In genomic region chrV:13468190-13468765, ce11 we compare ENCODE assay signal across 5 worm cellular contexts.
TF ChIP-seq lines count a peak whose summit lies in the region.

F25H9.6 (minus strand) TSS chrV:13468361.
F25H9.7 (plus strand) TSS chrV:13468376.

TF ChIP-seq in whole organism, L1 larva, 84 proteins besides CTCF, POLR2A, EP300 and RAD21 (continues in another document):
- no peak for TF ChIP-seq nhr-84 (tag; optimal IDR thresholded peaks at IDR 0.05; lab: Kevin White, UChicago)
- peak; percentile 52 for TF ChIP-seq lin-39 (tag; optimal IDR thresholded peaks at IDR 0.05; lab: Kevin White, UChicago)
- peak; percentile 72 for TF ChIP-seq fos-1 (tag; optimal IDR thresholded peaks at IDR 0.05; lab: Kevin White, UChicago)
- peak; percentile 97 for TF ChIP-seq tbx-2 (tag; optimal IDR thresholded peaks at IDR 0.05; lab: Kevin White, UChicago)
- no peak for TF ChIP-seq aha-1 (tag; optimal IDR thresholded peaks at IDR 0.05; lab: Kevin White, UChicago)
- peak; percentile 63 to 84 for TF ChIP-seq lin-35 (GFP tag; optimal IDR thresholded peaks at IDR 0.05; lab: Kevin White, UChicago)
- TF ChIP-seq mdl-1 (tag; optimal IDR thresholded peaks at IDR 0.05; lab: Kevin White, UChicago) = peak; percentile 37 to 96
- peak; percentile 66 for TF ChIP-seq lin-15B (tag; optimal IDR thresholded peaks at IDR 0.05; lab: Kevin White, UChicago)
- TF ChIP-seq fkh-10 (GFP tag; optimal IDR thresholded peaks at IDR 0.05; lab: Kevin White, UChicago) = no peak
- peak; percentile 60 for TF ChIP-seq blmp-1 (tag; optimal IDR thresholded peaks at IDR 0.05; lab: Kevin White, UChicago)
- peak; percentile 52 for TF ChIP-seq mef-2 (tag; optimal IDR thresholded peaks at IDR 0.05; lab: Kevin White, UChicago)
- TF ChIP-seq grh-1 (GFP tag; IDR thresholded peaks at IDR 0.05; lab: Robert Waterston, UW) = peak; percentile 85
- peak; percentile 76 for TF ChIP-seq hlh-17 (GFP tag; optimal IDR thresholded peaks at IDR 0.05; lab: Kevin White, UChicago; ENCODE audit: borderline replicate concordance)
- TF ChIP-seq nhr-237 (tag; optimal IDR thresholded peaks at IDR 0.05; lab: Kevin White, UChicago) = no peak
- TF ChIP-seq unc-30 (tag; optimal IDR thresholded peaks at IDR 0.05; lab: Kevin White, UChicago) = no peak
- TF ChIP-seq ceh-88 (GFP tag; IDR thresholded peaks at IDR 0.05; lab: Robert Waterston, UW) = peak; percentile 74
- TF ChIP-seq Y116A8C.19 (tag; optimal IDR thresholded peaks at IDR 0.05; lab: Kevin White, UChicago; ENCODE audit: borderline replicate concordance) = peak; percentile 98
- TF ChIP-seq unc-98 (GFP tag; IDR thresholded peaks at IDR 0.05; lab: Robert Waterston, UW) = peak; percentile 91

TF ChIP-seq in whole organism, L3 larva, 47 proteins besides CTCF, POLR2A, EP300 and RAD21 (continues in another document):
- TF ChIP-seq unc-62 (GFP tag; optimal IDR thresholded peaks at IDR 0.05; lab: Kevin White, UChicago) (no peak), lin-39 (tag; optimal IDR thresholded peaks at IDR 0.05; lab: Kevin White, UChicago) (peak; percentile 49), lin-15B (tag; optimal IDR thresholded peaks at IDR 0.05; lab: Kevin White, UChicago) (peak; percentile 76), ceh-9 (tag; optimal IDR thresholded peaks at IDR 0.05; lab: Kevin White, UChicago) (no peak), ceh-82 (tag; optimal IDR thresholded peaks at IDR 0.05; lab: Kevin White, UChicago) (no peak), zag-1 (tag; optimal IDR thresholded peaks at IDR 0.05; lab: Kevin White, UChicago) (no peak), snpc-4 (tag; optimal IDR thresholded peaks at IDR 0.05; lab: Kevin White, UChicago) (peak; percentile 72), nhr-11 (tag; optimal IDR thresholded peaks at IDR 0.05; lab: Kevin White, UChicago) (no peak), aly-2 (tag; optimal IDR thresholded peaks at IDR 0.05; lab: Kevin White, UChicago) (no peak), fkh-2 (tag; optimal IDR thresholded peaks at IDR 0.05; lab: Kevin White, UChicago) (no peak), lsy-12 (tag; optimal IDR thresholded peaks at IDR 0.05; lab: Kevin White, UChicago) (peak; percentile 87), pha-4 (tag; optimal IDR thresholded peaks at IDR 0.05; lab: Kevin White, UChicago) (no peak), egl-5 (tag; optimal IDR thresholded peaks at IDR 0.05; lab: Kevin White, UChicago) (no peak), nfya-1 (tag; optimal IDR thresholded peaks at IDR 0.05; lab: Kevin White, UChicago; ENCODE audit: insufficient read depth) (peak; percentile 77), hmg-11 (tag; optimal IDR thresholded peaks at IDR 0.05; lab: Kevin White, UChicago) (peak; percentile 83), ceh-16 (tag; optimal IDR thresholded peaks at IDR 0.05; lab: Kevin White, UChicago) (no peak), sea-2 (GFP tag; optimal IDR thresholded peaks at IDR 0.05; lab: Kevin White, UChicago) (no peak), R02D3.7 (tag; optimal IDR thresholded peaks at IDR 0.05; lab: Kevin White, UChicago) (peak; percentile 52), nhr-67 (tag; optimal IDR thresholded peaks at IDR 0.05; lab: Kevin White, UChicago) (no peak), nhr-12 (tag; optimal IDR thresholded peaks at IDR 0.05; lab: Kevin White, UChicago) (no peak)

TF ChIP-seq in whole organism, early embryonic, 17 proteins besides CTCF, POLR2A, EP300 and RAD21:
- TF ChIP-seq pes-1 (GFP tag; IDR thresholded peaks at IDR 0.05; lab: Robert Waterston, UW) = peak; percentile 72
- peak; percentile 37 for TF ChIP-seq ets-7 (tag; optimal IDR thresholded peaks at IDR 0.05; lab: Kevin White, UChicago)
- peak; percentile 58 for TF ChIP-seq flt-1 (GFP tag; IDR thresholded peaks at IDR 0.05; lab: Robert Waterston, UW)
- 0 out of 2 replicates have a peak, but pooled peaks have one; percentile 17 for TF ChIP-seq tbx-11 (GFP tag; IDR thresholded peaks at IDR 0.05; lab: Robert Waterston, UW)
- TF ChIP-seq B0310.2 (tag; optimal IDR thresholded peaks at IDR 0.05; lab: Kevin White, UChicago) = no peak
- TF ChIP-seq hnd-1 (tag; optimal IDR thresholded peaks at IDR 0.05; lab: Kevin White, UChicago) = peak; percentile 7
- 0 out of 2 replicates have a peak, but pooled peaks have one; percentile 32 for TF ChIP-seq scrt-1 (GFP tag; IDR thresholded peaks at IDR 0.05; lab: Robert Waterston, UW)
- TF ChIP-seq ceh-13 (GFP tag; optimal IDR thresholded peaks at IDR 0.05; lab: Kevin White, UChicago) = no peak
- TF ChIP-seq aly-1 (tag; optimal IDR thresholded peaks at IDR 0.05; lab: Kevin White, UChicago) = no peak
- peak; percentile 64 for TF ChIP-seq F13C5.2 (tag; optimal IDR thresholded peaks at IDR 0.05; lab: Kevin White, UChicago)
- peak; percentile 89 for TF ChIP-seq tbx-37 (GFP tag; conservative IDR thresholded peaks at IDR 0.05; lab: Robert Waterston, UW)

TF ChIP-seq in whole organism, midembryonic, 9 proteins besides CTCF, POLR2A, EP300 and RAD21:
- TF ChIP-seq med-1 (GFP tag; optimal IDR thresholded peaks at IDR 0.05; lab: Kevin White, UChicago; ENCODE audit: insufficient read depth) (no peak), ztf-29 (GFP tag; IDR thresholded peaks at IDR 0.05; lab: Robert Waterston, UW) (no peak), flt-1 (GFP tag; IDR thresholded peaks at IDR 0.05; lab: Robert Waterston, UW) (peak; percentile 65; the same call in 1 of the 2 replicates), cog-1 (tag; optimal IDR thresholded peaks at IDR 0.05; lab: Kevin White, UChicago) (peak; percentile 31), ref-1 (GFP tag; conservative IDR thresholded peaks at IDR 0.05; lab: Robert Waterston, UW) (no peak), klf-2 (GFP tag; conservative IDR thresholded peaks at IDR 0.05; lab: Robert Waterston, UW) (no peak), T22C8.4 (GFP tag; IDR thresholded peaks at IDR 0.05; lab: Robert Waterston, UW) (no peak), tab-1 (GFP tag; IDR thresholded peaks at IDR 0.05; lab: Robert Waterston, UW) (no peak), ztf-23 (GFP tag; IDR thresholded peaks at IDR 0.05; lab: Robert Waterston, UW) (peak; percentile 76; the same call in 1 of the 2 replicates)

TF ChIP-seq in whole organism, young adult, 124 proteins besides CTCF, POLR2A, EP300 and RAD21 (continues in another document):
- TF ChIP-seq B0019.2 (GFP tag; conservative IDR thresholded peaks at IDR 0.05; lab: Robert Waterston, UW) (no peak), F57C9.4 (tag; optimal IDR thresholded peaks at IDR 0.05; lab: Kevin White, UChicago) (peak; percentile 24), hmg-1.2 (GFP tag; IDR thresholded peaks at IDR 0.05; lab: Robert Waterston, UW) (0 out of 2 replicates have a peak, but pooled peaks have one; percentile 29), lin-26 (GFP tag; IDR thresholded peaks at IDR 0.05; lab: Robert Waterston, UW) (no peak), B0336.3 (GFP tag; IDR thresholded peaks at IDR 0.05; lab: Robert Waterston, UW) (peak; percentile 57; the same call in 1 of the 2 replicates), ztf-22 (GFP tag; optimal IDR thresholded peaks at IDR 0.05; lab: Kevin White, UChicago) (peak; percentile 39), nfya-2 (GFP tag; IDR thresholded peaks at IDR 0.05; lab: Robert Waterston, UW) (no peak), lsy-27 (tag; optimal IDR thresholded peaks at IDR 0.05; lab: Kevin White, UChicago; ENCODE audit: borderline replicate concordance, insufficient read depth) (no peak), egl-44 (GFP tag; IDR thresholded peaks at IDR 0.05; lab: Robert Waterston, UW) (peak; percentile 53; the same call in 1 of the 2 replicates), snpc-4 (GFP tag; optimal IDR thresholded peaks at IDR 0.05; lab: Kevin White, UChicago) (no peak), snpc-4 (tag; optimal IDR thresholded peaks at IDR 0.05; lab: Kevin White, UChicago) (peak in 1 of 4 experiments; percentile 54), tlf-1 (GFP tag; optimal IDR thresholded peaks at IDR 0.05; lab: Kevin White, UChicago) (peak; percentile 70), rcor-1 (GFP tag; IDR thresholded peaks at IDR 0.05; lab: Robert Waterston, UW) (peak; percentile 73), dpff-1 (tag; optimal IDR thresholded peaks at IDR 0.05; lab: Kevin White, UChicago) (no peak), lin-54 (GFP tag; optimal IDR thresholded peaks at IDR 0.05; lab: Kevin White, UChicago) (peak; percentile 65), D2030.7 (GFP tag; IDR thresholded peaks at IDR 0.05; lab: Robert Waterston, UW) (peak; percentile 77), let-607 (tag; optimal IDR thresholded peaks at IDR 0.05; lab: Kevin White, UChicago) (peak in 1 of 2 experiments; percentile 71), ZK185.1 (tag; optimal IDR thresholded peaks at IDR 0.05; lab: Kevin White, UChicago; ENCODE audit: poor library complexity, severe bottlenecking) (peak; percentile 95), hrde-1 (tag; optimal IDR thresholded peaks at IDR 0.05; lab: Kevin White, UChicago; ENCODE audit: borderline replicate concordance) (peak; percentile 76), ztf-6 (GFP tag; IDR thresholded peaks at IDR 0.05; lab: Robert Waterston, UW) (no peak), ccch-3 (GFP tag; optimal IDR thresholded peaks at IDR 0.05; lab: Kevin White, UChicago) (peak; percentile 99), ekl-4 (GFP tag; IDR thresholded peaks at IDR 0.05; lab: Robert Waterston, UW) (peak; percentile 59; the same call in 1 of the 2 replicates), repo-1 (tag; optimal IDR thresholded peaks at IDR 0.05; lab: Kevin White, UChicago) (peak; percentile 58), mes-4 (tag; optimal IDR thresholded peaks at IDR 0.05; lab: Kevin White, UChicago) (no peak), sea-2 (GFP tag; IDR thresholded peaks at IDR 0.05; lab: Robert Waterston, UW) (peak; percentile 47; the same call in 1 of the 2 replicates), dpl-1 (GFP tag; optimal IDR thresholded peaks at IDR 0.05; lab: Kevin White, UChicago) (no peak), cebp-1 (GFP tag; IDR thresholded peaks at IDR 0.05; lab: Robert Waterston, UW) (peak; percentile 25; the same call in 1 of the 2 replicates), cebp-1 (tag; optimal IDR thresholded peaks at IDR 0.05; lab: Kevin White, UChicago) (peak; percentile 62), nhr-120 (GFP tag; IDR thresholded peaks at IDR 0.05; lab: Robert Waterston, UW) (0 out of 2 replicates have a peak, but pooled peaks have one; percentile 58), nhr-27 (tag; optimal IDR thresholded peaks at IDR 0.05; lab: Kevin White, UChicago) (peak; percentile 46), rpc-1 (optimal IDR thresholded peaks at IDR 0.05; lab: Kevin White, UChicago) (no peak), rpc-1 (tag; optimal IDR thresholded peaks at IDR 0.05; lab: Kevin White, UChicago) (no peak), F49E8.2 (tag; optimal IDR thresholded peaks at IDR 0.05; lab: Kevin White, UChicago; ENCODE audit: insufficient read depth) (no peak), lin-40 (tag; optimal IDR thresholded peaks at IDR 0.05; lab: Kevin White, UChicago) (peak; percentile 77), hsf-1 (GFP tag; IDR thresholded peaks at IDR 0.05; lab: Robert Waterston, UW) (peak; percentile 60; the same call in 1 of the 2 replicates), F39B2.1 (GFP tag; IDR thresholded peaks at IDR 0.05; lab: Robert Waterston, UW) (0 out of 2 replicates have a peak, but pooled peaks have one; percentile 45), K11D2.4 (GFP tag; IDR thresholded peaks at IDR 0.05; lab: Robert Waterston, UW) (peak; percentile 79)

Comparison
In these comparisons a context has a peak if more than half of its experiments do, and no peak if none do; other contexts are left out.
1. Of the 8 proteins assayed by ChIP-seq in both whole organism, young adult and whole organism, L1 larva: peak only in whole organism, young adult: none; only in whole organism, L1 larva: dpl-1, efl-1 and nhr-90; in both: unc-130; in neither: 1; mixed calls (peak in some experiments, not most) for 3.